Worm (Caenorhabditis elegans): Measurements from ENCODE around the gene Y94H6A.5.
A peak's percentile ranks its signal among the peaks of the same experiment; 100 is the strongest.

Y94H6A.5 gene

ce11 chrIV:2708329-2708965, 4.7 kb upstream of the Y94H6A.5 start:
- TF ChIP-seq unc-120 (tag; optimal IDR thresholded peaks at IDR 0.05; ENCODE audit: poor library complexity, severe bottlenecking) = peak; percentile 39
- no peak for TF ChIP-seq ztf-11 (tag; optimal IDR thresholded peaks at IDR 0.05)
- no peak for TF ChIP-seq unc-39 (tag; optimal IDR thresholded peaks at IDR 0.05)
- TF ChIP-seq mls-2 (tag; optimal IDR thresholded peaks at IDR 0.05) = no peak
- TF ChIP-seq drap-1 (GFP tag; optimal IDR thresholded peaks at IDR 0.05) = peak; percentile 8
- peak; percentile 9 for TF ChIP-seq unc-62 (GFP tag; optimal IDR thresholded peaks at IDR 0.05)
- no peak for TF ChIP-seq flh-1 (GFP tag; optimal IDR thresholded peaks at IDR 0.05)
- TF ChIP-seq mab-5 (tag; optimal IDR thresholded peaks at IDR 0.05) = no peak
- peak; percentile 37 for TF ChIP-seq lsy-2 (tag; optimal IDR thresholded peaks at IDR 0.05)
- TF ChIP-seq ceh-39 (tag; optimal IDR thresholded peaks at IDR 0.05) = no peak
- TF ChIP-seq elt-3 (tag; optimal IDR thresholded peaks at IDR 0.05) = no peak
- TF ChIP-seq tbx-8 (GFP tag; optimal IDR thresholded peaks at IDR 0.05) = no peak
- no peak for TF ChIP-seq bed-3 (GFP tag; optimal IDR thresholded peaks at IDR 0.05)
- no peak for TF ChIP-seq zip-8 (tag; optimal IDR thresholded peaks at IDR 0.05)
- TF ChIP-seq ceh-43 (GFP tag; optimal IDR thresholded peaks at IDR 0.05) = no peak
- no peak for TF ChIP-seq ces-1 (GFP tag; optimal IDR thresholded peaks at IDR 0.05)
- peak; percentile 8 for TF ChIP-seq ham-2 (GFP tag; optimal IDR thresholded peaks at IDR 0.05)
- peak; percentile 57 for TF ChIP-seq nhr-237 (tag; optimal IDR thresholded peaks at IDR 0.05)
- TF ChIP-seq nhr-76 (tag; optimal IDR thresholded peaks at IDR 0.05) = no peak
- no peak for TF ChIP-seq lin-13 (tag; optimal IDR thresholded peaks at IDR 0.05)
- TF ChIP-seq pha-4 (tag; optimal IDR thresholded peaks at IDR 0.05) = peak; percentile 65
- TF ChIP-seq nhr-2 (tag; optimal IDR thresholded peaks at IDR 0.05) = no peak
- no peak for TF ChIP-seq snpc-4 (tag; optimal IDR thresholded peaks at IDR 0.05)
- TF ChIP-seq nhr-12 (tag; optimal IDR thresholded peaks at IDR 0.05) = no peak
- peak; percentile 11 for TF ChIP-seq cnd-1 (tag; optimal IDR thresholded peaks at IDR 0.05)
- TF ChIP-seq nhr-28 (tag; optimal IDR thresholded peaks at IDR 0.05) = no peak
- TF ChIP-seq hlh-1 (tag; optimal IDR thresholded peaks at IDR 0.05) = peak; percentile 57
- no peak for TF ChIP-seq ceh-83 (GFP tag; optimal IDR thresholded peaks at IDR 0.05)

ce11 chrIV:2707012-2707411, 3.2 kb upstream of the Y94H6A.5 start, which contains the start of gene ubc-8:
Gene ubc-8 (minus strand): TSS chrIV:2707238.
- no peak for TF ChIP-seq tbx-8 (GFP tag; optimal IDR thresholded peaks at IDR 0.05)
- TF ChIP-seq mep-1 (tag; optimal IDR thresholded peaks at IDR 0.05) = no peak
- no peak for TF ChIP-seq ham-2 (GFP tag; optimal IDR thresholded peaks at IDR 0.05)

DNA sequence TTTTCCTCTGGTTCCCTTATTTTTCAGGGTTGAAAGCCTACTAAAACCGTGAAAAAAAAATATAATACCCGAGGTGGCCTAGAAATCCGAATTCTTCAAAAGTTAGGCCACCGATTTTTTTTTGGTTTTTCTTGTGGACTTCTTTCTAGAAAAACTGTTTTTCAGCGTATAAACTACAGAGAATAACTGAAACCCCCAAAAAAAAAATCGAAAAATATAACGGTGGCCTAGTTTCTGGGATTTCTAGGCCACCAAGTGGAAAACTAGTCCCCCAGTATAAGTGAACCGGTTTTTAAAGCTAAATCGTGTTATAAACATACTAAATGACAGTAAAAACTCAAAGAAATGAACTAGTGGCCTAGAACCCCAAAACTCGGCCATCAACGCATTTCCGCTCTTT, 1.9 kb upstream of the Y94H6A.5 start:
- TF ChIP-seq nhr-28 (tag; optimal IDR thresholded peaks at IDR 0.05) (no peak), hlh-1 (tag; optimal IDR thresholded peaks at IDR 0.05) (no peak), mls-2 (tag; optimal IDR thresholded peaks at IDR 0.05) (no peak), ceh-83 (GFP tag; optimal IDR thresholded peaks at IDR 0.05) (peak; percentile 11), tbx-8 (GFP tag; optimal IDR thresholded peaks at IDR 0.05) (no peak), unc-62 (GFP tag; optimal IDR thresholded peaks at IDR 0.05) (no peak), unc-120 (tag; optimal IDR thresholded peaks at IDR 0.05; ENCODE audit: poor library complexity, severe bottlenecking) (no peak)

DNA sequence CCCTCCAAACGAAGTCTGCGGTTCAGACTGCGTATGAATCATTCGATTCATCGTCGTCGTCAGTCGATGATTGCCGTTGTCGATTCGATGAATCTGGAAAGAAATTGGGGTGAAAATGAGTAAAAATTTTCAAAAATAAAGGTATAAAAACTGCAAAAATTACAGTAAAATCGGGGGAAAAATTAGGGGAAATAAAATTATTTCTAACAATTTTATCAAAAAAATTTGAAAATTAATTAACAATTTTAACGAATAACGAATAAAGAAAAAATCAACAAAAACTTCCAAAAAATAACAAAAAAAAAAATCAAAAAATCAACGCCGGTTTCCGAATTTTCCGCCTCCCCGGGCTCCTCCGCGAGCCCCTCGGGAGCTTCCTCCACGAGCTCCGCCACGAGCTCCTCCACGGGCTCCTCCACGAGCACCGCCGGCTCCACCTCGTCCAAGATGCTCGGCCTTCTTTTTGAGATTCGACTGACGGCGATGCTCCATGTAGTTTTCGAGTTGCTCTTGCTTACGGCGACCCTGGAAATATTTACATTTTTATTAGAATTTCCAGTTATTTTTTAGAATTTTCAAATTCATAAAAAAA, 15.0 kb downstream of the Y94H6A.5 start, which contains the start of gene egrh-3:
egrh-3 (minus strand) TSS at position 51 of the 592 bp plus-strand sequence.
- TF ChIP-seq ceh-39 (tag; optimal IDR thresholded peaks at IDR 0.05) (no peak), nhr-28 (tag; optimal IDR thresholded peaks at IDR 0.05) (no peak), sptf-1 (tag; optimal IDR thresholded peaks at IDR 0.05) (no peak), hlh-1 (tag; optimal IDR thresholded peaks at IDR 0.05) (no peak), nhr-237 (tag; optimal IDR thresholded peaks at IDR 0.05) (no peak), ceh-83 (GFP tag; optimal IDR thresholded peaks at IDR 0.05) (no peak), unc-62 (GFP tag; optimal IDR thresholded peaks at IDR 0.05) (no peak), cnd-1 (tag; optimal IDR thresholded peaks at IDR 0.05) (no peak), M03D4.4 (tag; optimal IDR thresholded peaks at IDR 0.05) (no peak), tbx-8 (GFP tag; optimal IDR thresholded peaks at IDR 0.05) (no peak)

- TF ChIP-seq drap-1 (GFP tag; optimal IDR thresholded peaks at IDR 0.05) (no peak), snpc-4 (tag; optimal IDR thresholded peaks at IDR 0.05) (no peak), unc-120 (tag; optimal IDR thresholded peaks at IDR 0.05; ENCODE audit: poor library complexity, severe bottlenecking) (no peak), ceh-83 (GFP tag; optimal IDR thresholded peaks at IDR 0.05) (no peak), nhr-28 (tag; optimal IDR thresholded peaks at IDR 0.05) (no peak), unc-39 (tag; optimal IDR thresholded peaks at IDR 0.05) (no peak), ceh-43 (GFP tag; optimal IDR thresholded peaks at IDR 0.05) (no peak), nhr-76 (tag; optimal IDR thresholded peaks at IDR 0.05) (no peak), nhr-2 (tag; optimal IDR thresholded peaks at IDR 0.05) (no peak), elt-1 (tag; optimal IDR thresholded peaks at IDR 0.05; ENCODE audit: borderline replicate concordance, insufficient read depth) (no peak), blmp-1 (tag; optimal IDR thresholded peaks at IDR 0.05) (no peak)
Measured at ce11 chrIV:2680281-2680680, 23.5 kb downstream of the Y94H6A.5 start.
